Fruit fly (Drosophila melanogaster): ENCODE measurements around the gene pie.

Gene pie

dm6 chr2L:10442048-10442790 lies 19.6 kb upstream of the pie start, which contains the start of gene loh (continued):
- TF ChIP-seq CG18476 (GFP tag; optimal IDR thresholded peaks at IDR 0.05) (peak; percentile 43), CG15696 (tag; optimal IDR thresholded peaks at IDR 0.05) (peak; percentile 10), twi (tag; optimal IDR thresholded peaks at IDR 0.05) (peak; percentile 42), Mes4 (GFP tag; optimal IDR thresholded peaks at IDR 0.05) (no peak), vvl (GFP tag; IDR thresholded peaks at IDR 0.05) (no peak), dmrt11E (tag; optimal IDR thresholded peaks at IDR 0.05) (peak; percentile 35), ap (GFP tag; IDR thresholded peaks at IDR 0.05) (no peak), gt (GFP tag; IDR thresholded peaks at IDR 0.05) (no peak), sc (optimal IDR thresholded peaks at IDR 0.05) (no peak), sc (GFP tag; optimal IDR thresholded peaks at IDR 0.05) (peak; percentile 44), Rfx (GFP tag; IDR thresholded peaks at IDR 0.05) (no peak; the same call in 1 of the 2 replicates), CG16779 (GFP tag; IDR thresholded peaks at IDR 0.05) (no peak), Camta (GFP tag; optimal IDR thresholded peaks at IDR 0.05) (no peak), CG10979 (tag; optimal IDR thresholded peaks at IDR 0.05) (peak; percentile 76), emc (GFP tag; optimal IDR thresholded peaks at IDR 0.05) (no peak), CG15514 (GFP tag; optimal IDR thresholded peaks at IDR 0.05) (peak; percentile 12), Dref (GFP tag; IDR thresholded peaks at IDR 0.05) (no peak), ssp (GFP tag; IDR thresholded peaks at IDR 0.05) (no peak), caup (GFP tag; optimal IDR thresholded peaks at IDR 0.05; ENCODE audit: severe bottlenecking) (no peak), C15 (GFP tag; IDR thresholded peaks at IDR 0.05) (no peak), CG18262 (tag; optimal IDR thresholded peaks at IDR 0.05) (peak; percentile 85), Dbx (GFP tag; IDR thresholded peaks at IDR 0.05) (no peak), dysf (GFP tag; IDR thresholded peaks at IDR 0.05) (no peak; the same call in 1 of the 3 replicates), Sry-β (GFP tag; optimal IDR thresholded peaks at IDR 0.05) (peak; percentile 30), bowl (GFP tag; IDR thresholded peaks at IDR 0.05) (no peak), Lim3 (GFP tag; IDR thresholded peaks at IDR 0.05) (no peak), CG2678 (tag; optimal IDR thresholded peaks at IDR 0.05) (no peak), p53 (GFP tag; optimal IDR thresholded peaks at IDR 0.05) (no peak), lov (optimal IDR thresholded peaks at IDR 0.05) (no peak), lov (GFP tag; IDR thresholded peaks at IDR 0.05) (0 out of 3 replicates have a peak, but pooled peaks have one; percentile 15), HLH3B (GFP tag; IDR thresholded peaks at IDR 0.05) (0 out of 2 replicates have a peak, but pooled peaks have one; percentile 45), hbn (GFP tag; IDR thresholded peaks at IDR 0.05; ENCODE audit: partially characterized antibody) (no peak), sr (GFP tag; IDR thresholded peaks at IDR 0.05) (no peak), CG12236 (GFP tag; optimal IDR thresholded peaks at IDR 0.05) (no peak), CG13123 (GFP tag; optimal IDR thresholded peaks at IDR 0.05) (no peak), crc (GFP tag; optimal IDR thresholded peaks at IDR 0.05) (no peak), Ptx1 (GFP tag; IDR thresholded peaks at IDR 0.05) (no peak; the same call in 1 of the 2 replicates), Bteb2 (GFP tag; optimal IDR thresholded peaks at IDR 0.05) (no peak), CG32772 (GFP tag; IDR thresholded peaks at IDR 0.05) (no peak; the same call in 1 of the 2 replicates), CG14667 (GFP tag; IDR thresholded peaks at IDR 0.05) (no peak; the same call in 1 of the 2 replicates), fd3F (GFP tag; optimal IDR thresholded peaks at IDR 0.05) (peak; percentile 24), CG2202 (tag; optimal IDR thresholded peaks at IDR 0.05) (no peak), CG14965 (GFP tag; optimal IDR thresholded peaks at IDR 0.05; ENCODE audit: borderline replicate concordance) (no peak), Dp (GFP tag; optimal IDR thresholded peaks at IDR 0.05) (no peak), CG30020 (tag; optimal IDR thresholded peaks at IDR 0.05) (peak; percentile 38), sob (GFP tag; IDR thresholded peaks at IDR 0.05) (0 out of 2 replicates have a peak, but pooled peaks have one; percentile 5), CG17361 (GFP tag; IDR thresholded peaks at IDR 0.05) (peak; percentile 90), CG11696 (GFP tag; IDR thresholded peaks at IDR 0.05) (peak; percentile 75), Fer1 (GFP tag; optimal IDR thresholded peaks at IDR 0.05) (peak; percentile 51), pum (GFP tag; optimal IDR thresholded peaks at IDR 0.05) (no peak)
